Worm (Caenorhabditis elegans) whole organism, early embryonic: ENCODE data around the gene chil-2.

Experiments
- B0310.2 ChIP-seq: sonication (generic microtip); optimal IDR thresholded peaks from 2 replicates; lab custom pipeline; 2016; ENCODE audit warnings: mild to moderate bottlenecking, missing genetic modification characterization, missing compliant biosample characterization
- F13C5.2 ChIP-seq: sonication (generic microtip); optimal IDR thresholded peaks from 2 replicates; lab custom pipeline; 2017; ENCODE audit warnings: mild to moderate bottlenecking, missing genetic modification characterization, inconsistent platforms, missing compliant biosample characterization
- aly-1 ChIP-seq: sonication (generic microtip); optimal IDR thresholded peaks from 2 replicates; lab custom pipeline; 2016; ENCODE audit warnings: missing genetic modification characterization, missing compliant biosample characterization
- ama-1 ChIP-seq: fragments of 150-350 bp; optimal IDR thresholded peaks from 2 replicates; lab custom pipeline; 2014
- ceh-13 ChIP-seq: fragments of 200-800 bp; sonication (Bioruptor generic); optimal IDR thresholded peaks from 2 replicates; lab custom pipeline; 2018; ENCODE audit warnings: mild to moderate bottlenecking, missing genetic modification characterization, missing compliant biosample characterization
- ceh-36 ChIP-seq: sonication (generic microtip); optimal IDR thresholded peaks from 2 replicates; lab custom pipeline; 2016; ENCODE audit warnings: missing genetic modification characterization, inconsistent platforms, missing compliant biosample characterization
- ets-7 ChIP-seq: sonication (generic microtip); optimal IDR thresholded peaks from 2 replicates; lab custom pipeline; 2016; ENCODE audit warnings: missing genotype, missing genetic modification characterization, missing compliant biosample characterization
- flt-1 ChIP-seq: fragments of 200-800 bp; sonication (Bioruptor generic); IDR thresholded peaks from 2 replicates; pipeline ENCODE4 v1.3.6; 2022; ENCODE audit warnings: missing genetic modification characterization, missing compliant biosample characterization
- hmbx-1 ChIP-seq: sonication (generic microtip); optimal IDR thresholded peaks from 2 replicates; lab custom pipeline; 2016; ENCODE audit warnings: mild to moderate bottlenecking, missing genetic modification characterization, missing compliant biosample characterization
- hmg-4 ChIP-seq: fragments of 200-800 bp; sonication (Bioruptor generic); optimal IDR thresholded peaks from 2 replicates; lab custom pipeline; 2018; ENCODE audit warnings: mild to moderate bottlenecking, missing genetic modification characterization, missing compliant biosample characterization
- hnd-1 ChIP-seq: sonication (generic microtip); optimal IDR thresholded peaks from 2 replicates; lab custom pipeline; 2016; ENCODE audit warnings: missing genetic modification characterization, missing compliant biosample characterization
- pes-1 ChIP-seq: fragments of 200-800 bp; sonication (Bioruptor generic); IDR thresholded peaks from 2 replicates; pipeline ENCODE4 v1.3.6; 2022; ENCODE audit warnings: missing genetic modification reagents, missing genetic modification characterization, missing compliant biosample characterization
- scrt-1 ChIP-seq: fragments of 200-800 bp; sonication (Bioruptor generic); IDR thresholded peaks from 2 replicates; pipeline ENCODE4 v1.3.6; 2022; ENCODE audit warnings: missing genetic modification characterization, missing compliant biosample characterization
- sea-1 ChIP-seq: fragments of 200-800 bp; sonication (Bioruptor generic); conservative IDR thresholded peaks from 2 replicates; pipeline ENCODE4 v1.3.6; 2022; ENCODE audit warnings: missing genetic modification characterization, missing compliant biosample characterization
- tbx-11 ChIP-seq: fragments of 200-800 bp; sonication (Bioruptor generic); IDR thresholded peaks from 2 replicates; pipeline ENCODE4 v1.3.6; 2022; ENCODE audit warnings: missing genetic modification characterization, missing compliant biosample characterization
- tbx-37 ChIP-seq: fragments of 200-800 bp; sonication (Bioruptor generic); conservative IDR thresholded peaks from 2 replicates; pipeline ENCODE4 v1.3.6; 2022; ENCODE audit warnings: missing genetic modification reagents, missing genetic modification characterization, missing compliant biosample characterization
- tra-4 ChIP-seq: sonication (generic microtip); optimal IDR thresholded peaks from 2 replicates; lab custom pipeline; 2017; ENCODE audit warnings: missing genetic modification characterization, missing compliant biosample characterization

The chil-2 gene

DNA sequence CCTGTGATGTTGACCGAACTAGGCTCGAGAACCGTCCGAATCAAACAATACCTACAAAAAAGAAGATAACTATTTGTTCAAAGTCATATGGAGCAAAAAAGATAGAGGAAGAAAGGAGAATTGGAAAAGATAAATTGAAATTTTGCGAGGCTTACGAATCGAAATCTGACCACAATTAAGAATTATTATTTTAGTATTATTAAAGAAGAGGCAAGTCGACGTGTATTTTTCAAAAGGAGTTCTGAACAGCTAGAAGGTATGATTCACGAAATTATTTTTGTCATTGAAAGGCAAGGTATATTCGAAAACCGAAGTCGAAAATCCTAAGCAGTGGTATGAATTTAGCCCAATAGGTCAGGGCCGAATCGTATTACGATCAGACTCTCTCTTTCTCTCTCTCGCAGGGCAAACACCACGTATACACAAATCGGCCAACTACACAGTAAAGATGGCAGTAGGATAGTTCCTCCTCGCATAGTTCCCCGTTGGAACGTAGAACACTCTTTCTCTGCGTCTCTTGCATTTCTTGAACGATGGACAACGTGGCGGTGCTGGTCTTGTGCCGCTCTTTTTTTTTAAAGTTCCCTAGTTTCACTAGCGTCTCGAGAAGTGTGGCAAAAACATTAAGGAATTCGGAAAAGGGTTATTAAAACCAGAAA lies 16.8 kb upstream of the chil-2 start, which contains the start of gene vgln-1:
TSS of gene vgln-1 (minus strand) at position 51 of the 659 bp plus-strand sequence.
- no peak for TF ChIP-seq ama-1 (lab: Kevin White, UChicago)
- no peak for TF ChIP-seq scrt-1 (GFP tag; lab: Robert Waterston, UW)
- TF ChIP-seq hmg-4: no peak
- TF ChIP-seq tra-4 (tag; lab: Kevin White, UChicago): no peak
- no peak for TF ChIP-seq tbx-11 (GFP tag; lab: Robert Waterston, UW)
- no peak for TF ChIP-seq ets-7 (tag; lab: Kevin White, UChicago)
- no peak for TF ChIP-seq ceh-13 (GFP tag; lab: Kevin White, UChicago)
- TF ChIP-seq tbx-37 (GFP tag; lab: Robert Waterston, UW): no peak
- no peak for TF ChIP-seq F13C5.2
- TF ChIP-seq aly-1 (tag; lab: Kevin White, UChicago): no peak
- TF ChIP-seq sea-1 (GFP tag; lab: Robert Waterston, UW): no peak
- TF ChIP-seq hnd-1: no peak
- TF ChIP-seq flt-1 (GFP tag; lab: Robert Waterston, UW): no peak
- no peak for TF ChIP-seq ceh-36 (tag; lab: Kevin White, UChicago)
- TF ChIP-seq B0310.2: no peak
- TF ChIP-seq pes-1 (GFP tag; lab: Robert Waterston, UW): no peak; the same call in 1 of the 2 replicates

DNA sequence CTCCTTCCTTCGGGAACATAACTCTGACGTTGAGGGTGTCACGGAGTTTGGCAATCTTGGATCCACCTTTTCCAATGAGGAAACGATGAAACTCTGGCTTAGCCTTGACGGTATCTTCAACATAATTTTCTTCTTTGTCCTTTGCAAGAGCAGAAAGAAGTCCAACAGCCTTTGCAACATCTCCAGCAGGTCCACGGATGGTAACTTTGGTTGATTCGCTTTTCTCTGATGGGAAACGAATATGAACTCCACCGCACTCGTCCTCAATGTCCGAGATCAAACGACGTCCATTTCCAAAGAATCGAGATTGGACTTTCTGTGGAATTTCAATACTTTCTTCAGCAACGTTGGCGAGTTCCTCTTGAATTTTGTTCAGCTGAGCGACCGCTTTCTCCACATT lies 14.1 kb upstream of the chil-2 start:
- TF ChIP-seq hmg-4 (no peak), flt-1 (GFP tag; lab: Robert Waterston, UW) (no peak), hmbx-1 (tag; lab: Kevin White, UChicago) (no peak), hnd-1 (no peak), B0310.2 (no peak), tra-4 (tag; lab: Kevin White, UChicago) (no peak), scrt-1 (GFP tag; lab: Robert Waterston, UW) (no peak), ceh-36 (tag; lab: Kevin White, UChicago) (no peak), pes-1 (GFP tag; lab: Robert Waterston, UW) (no peak)

ce11 chrII:9886216-9886615 lies 11.8 kb upstream of the chil-2 start, which contains the start of gene algn-8:
Gene algn-8, minus strand, starts transcription at chrII:9886442.
- TF ChIP-seq B0310.2 (no peak), scrt-1 (GFP tag; lab: Robert Waterston, UW) (no peak), sea-1 (GFP tag; lab: Robert Waterston, UW) (no peak), hmbx-1 (tag; lab: Kevin White, UChicago) (no peak), aly-1 (tag; lab: Kevin White, UChicago) (no peak), tbx-11 (GFP tag; lab: Robert Waterston, UW) (no peak), ceh-13 (GFP tag; lab: Kevin White, UChicago) (no peak), hnd-1 (no peak), pes-1 (GFP tag; lab: Robert Waterston, UW) (no peak), flt-1 (GFP tag; lab: Robert Waterston, UW) (no peak), ets-7 (tag; lab: Kevin White, UChicago) (no peak), ceh-36 (tag; lab: Kevin White, UChicago) (no peak), tbx-37 (GFP tag; lab: Robert Waterston, UW) (no peak), tra-4 (tag; lab: Kevin White, UChicago) (no peak), F13C5.2 (no peak), hmg-4 (no peak), ama-1 (lab: Kevin White, UChicago) (no peak)

DNA sequence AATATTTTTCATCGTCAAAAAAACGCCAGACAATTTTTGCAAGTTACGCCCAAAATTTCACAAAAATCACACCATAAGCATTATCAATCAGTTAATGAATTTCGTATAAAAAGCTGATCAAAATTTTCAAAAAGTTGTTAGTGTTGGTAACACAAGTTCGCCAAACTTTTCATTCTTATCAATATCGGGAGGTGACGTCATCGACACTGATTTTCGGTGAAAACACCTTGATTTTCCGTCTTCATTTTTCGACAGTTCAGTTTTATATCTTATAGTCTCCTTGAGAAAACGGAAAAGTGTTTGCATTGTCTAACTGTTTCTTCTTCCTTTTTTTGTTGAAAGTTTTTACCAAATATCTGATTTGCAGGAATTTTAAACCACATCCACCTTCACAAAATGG lies 6.4 kb upstream of the chil-2 start, which contains the start of gene C08H9.15:
TSS of gene C08H9.15 (plus strand) at position 368 of the 400 bp plus-strand sequence.
- TF ChIP-seq pes-1 (GFP tag; lab: Robert Waterston, UW) (no peak), flt-1 (GFP tag; lab: Robert Waterston, UW) (no peak), tra-4 (tag; lab: Kevin White, UChicago) (no peak), scrt-1 (GFP tag; lab: Robert Waterston, UW) (no peak), ets-7 (tag; lab: Kevin White, UChicago) (no peak)

- no peak for TF ChIP-seq tbx-11 (GFP tag; lab: Robert Waterston, UW)
- no peak for TF ChIP-seq aly-1 (tag; lab: Kevin White, UChicago)
- no peak for TF ChIP-seq flt-1 (GFP tag; lab: Robert Waterston, UW)
- no peak for TF ChIP-seq hmbx-1 (tag; lab: Kevin White, UChicago)
- TF ChIP-seq scrt-1 (GFP tag; lab: Robert Waterston, UW): no peak
- no peak for TF ChIP-seq hmg-4
- no peak for TF ChIP-seq ets-7 (tag; lab: Kevin White, UChicago)
- no peak for TF ChIP-seq ceh-36 (tag; lab: Kevin White, UChicago)
- no peak for TF ChIP-seq tbx-37 (GFP tag; lab: Robert Waterston, UW)
- no peak for TF ChIP-seq pes-1 (GFP tag; lab: Robert Waterston, UW)
- no peak for TF ChIP-seq sea-1 (GFP tag; lab: Robert Waterston, UW)
- TF ChIP-seq hnd-1: no peak
- no peak for TF ChIP-seq B0310.2
- TF ChIP-seq ama-1 (lab: Kevin White, UChicago): no peak
- no peak for TF ChIP-seq F13C5.2
These were observed 5.4 kb upstream of the chil-2 start for ce11 chrII:9879815-9880214.

ce11 chrII:9872961-9873360 lies 1.4 kb downstream of the chil-2 start, which contains the start of gene chil-8:
Gene chil-8, minus strand, starts transcription at chrII:9873061.
- no peak for TF ChIP-seq ceh-13 (GFP tag; lab: Kevin White, UChicago)
- no peak for TF ChIP-seq flt-1 (GFP tag; lab: Robert Waterston, UW)
- TF ChIP-seq hmbx-1 (tag; lab: Kevin White, UChicago): no peak
- no peak for TF ChIP-seq hmg-4
- TF ChIP-seq hnd-1: no peak
- no peak for TF ChIP-seq F13C5.2

- TF ChIP-seq tra-4 (tag; lab: Kevin White, UChicago): no peak
- TF ChIP-seq flt-1 (GFP tag; lab: Robert Waterston, UW): no peak
- TF ChIP-seq tbx-37 (GFP tag; lab: Robert Waterston, UW): no peak
- TF ChIP-seq ets-7 (tag; lab: Kevin White, UChicago): no peak
- TF ChIP-seq ama-1 (lab: Kevin White, UChicago): no peak
- no peak for TF ChIP-seq ceh-13 (GFP tag; lab: Kevin White, UChicago)
- TF ChIP-seq B0310.2: no peak
- TF ChIP-seq hmbx-1 (tag; lab: Kevin White, UChicago): no peak
- TF ChIP-seq hmg-4: no peak
- TF ChIP-seq F13C5.2: no peak
- no peak for TF ChIP-seq aly-1 (tag; lab: Kevin White, UChicago)
- no peak for TF ChIP-seq tbx-11 (GFP tag; lab: Robert Waterston, UW)
- no peak for TF ChIP-seq scrt-1 (GFP tag; lab: Robert Waterston, UW)
- TF ChIP-seq pes-1 (GFP tag; lab: Robert Waterston, UW): no peak
- no peak for TF ChIP-seq hnd-1
- TF ChIP-seq sea-1 (GFP tag; lab: Robert Waterston, UW): no peak
- no peak for TF ChIP-seq ceh-36 (tag; lab: Kevin White, UChicago)
These were observed 3.3 kb downstream of the chil-2 start, which contains the start of gene chil-7 for ce11 chrII:9871061-9871460. Gene chil-7, minus strand, starts transcription at chrII:9871172.
